Worm (Caenorhabditis elegans) whole organism, young adult: ENCODE measurements around the gene smim-14.

ENCODE experiments used
- B0035.1 ChIP-seq: sonication (generic microtip); optimal IDR thresholded peaks from 2 replicates; lab custom pipeline; 2016; ENCODE audit warnings: missing genetic modification characterization, mild to moderate bottlenecking, missing compliant biosample characterization, missing genotype, missing genetic modification reagents
- B0261.1 ChIP-seq: sonication (generic microtip); optimal IDR thresholded peaks from 2 replicates; lab custom pipeline; 2016; ENCODE audit warnings: mild to moderate bottlenecking, missing genetic modification characterization, moderate library complexity, missing compliant biosample characterization
- F10E7.11 ChIP-seq: sonication (generic microtip); optimal IDR thresholded peaks from 2 replicates; lab custom pipeline; 2017; ENCODE audit warnings: mild to moderate bottlenecking, missing genetic modification characterization, moderate library complexity, missing compliant biosample characterization
- F22D6.2 ChIP-seq: sonication (generic microtip); optimal IDR thresholded peaks from 2 replicates; lab custom pipeline; 2016; ENCODE audit warnings: mild to moderate bottlenecking, missing genetic modification characterization, missing compliant biosample characterization
- F23B12.7 ChIP-seq: sonication (generic microtip); optimal IDR thresholded peaks from 2 replicates; lab custom pipeline; 2017; ENCODE audit warnings: missing genetic modification characterization, mild to moderate bottlenecking, missing compliant biosample characterization, antibody characterized with exemption, moderate library complexity; ENCODE audit not compliant: insufficient read depth
- F52B5.7 ChIP-seq: sonication (generic microtip); optimal IDR thresholded peaks from 2 replicates; lab custom pipeline; 2016; ENCODE audit warnings: mild to moderate bottlenecking, missing genetic modification characterization, missing compliant biosample characterization
- cebp-2 ChIP-seq: fragments of 200-800 bp; sonication (Bioruptor generic); IDR thresholded peaks from 2 replicates; pipeline ENCODE4 v1.3.6; 2022; ENCODE audit warnings: missing genetic modification characterization, missing compliant biosample characterization
- fkh-3 ChIP-seq: sonication (generic microtip); optimal IDR thresholded peaks from 2 replicates; lab custom pipeline; 2016; ENCODE audit warnings: mild to moderate bottlenecking, missing genetic modification characterization, missing compliant biosample characterization
- lin-35 ChIP-seq, 3 experiments: fragments of 150-350 bp in 2 of 3; sonication (generic microtip) in 1 of 3; optimal IDR thresholded peaks; 2 replicates each; lab custom pipeline; 2014 to 2018; ENCODE audit warnings: missing biosample characterization in 3 of 3, missing genetic modification characterization in 3 of 3, missing genetic modification reagents in 3 of 3
- lin-54 ChIP-seq: fragments of 200-800 bp; sonication (Bioruptor generic); optimal IDR thresholded peaks from 2 replicates; lab custom pipeline; 2018; ENCODE audit warnings: mild to moderate bottlenecking, missing genetic modification characterization, missing compliant biosample characterization
- lsy-27 ChIP-seq: sonication (generic microtip); optimal IDR thresholded peaks from 2 replicates; lab custom pipeline; 2017; ENCODE audit warnings: missing genetic modification characterization, mild to moderate bottlenecking, missing compliant biosample characterization, antibody characterized with exemption, missing genotype, borderline replicate concordance; ENCODE audit not compliant: insufficient read depth
- madf-3 ChIP-seq: fragments of 200-800 bp; sonication (Bioruptor generic); IDR thresholded peaks from 2 replicates; pipeline ENCODE4 v1.3.6; 2022; ENCODE audit warnings: missing genetic modification reagents, missing genetic modification characterization, missing compliant biosample characterization
- madf-8 ChIP-seq: fragments of 200-800 bp; sonication (Bioruptor generic); conservative IDR thresholded peaks from 2 replicates; pipeline ENCODE4 v1.3.6; 2022; ENCODE audit warnings: missing genetic modification reagents, missing genetic modification characterization, missing compliant biosample characterization
- mcd-1 ChIP-seq: fragments of 200-800 bp; sonication (Bioruptor generic); IDR thresholded peaks from 2 replicates; pipeline ENCODE4 v1.3.6; 2022; ENCODE audit warnings: missing genetic modification reagents, missing genetic modification characterization, missing compliant biosample characterization
- mes-4 ChIP-seq: sonication (generic microtip); optimal IDR thresholded peaks from 2 replicates; lab custom pipeline; 2016; ENCODE audit warnings: missing genotype, missing genetic modification characterization, missing compliant biosample characterization
- nfyb-1 ChIP-seq: fragments of 200-800 bp; sonication (Bioruptor generic); IDR thresholded peaks from 2 replicates; pipeline ENCODE4 v1.3.6; 2022; ENCODE audit warnings: missing genetic modification reagents, missing genetic modification characterization, missing compliant biosample characterization
- pha-4 ChIP-seq: fragments of 150-350 bp; sonication (generic microtip); optimal IDR thresholded peaks from 2 replicates; lab custom pipeline; 2014; ENCODE audit warnings: missing biosample characterization, missing genetic modification reagents, missing genetic modification characterization
- repo-1 ChIP-seq: sonication (generic microtip); optimal IDR thresholded peaks from 2 replicates; lab custom pipeline; 2017; ENCODE audit warnings: mild to moderate bottlenecking, missing genetic modification characterization, missing compliant biosample characterization
- tbx-9 ChIP-seq: sonication (generic microtip); optimal IDR thresholded peaks from 2 replicates; lab custom pipeline; 2016; ENCODE audit warnings: borderline replicate concordance, missing genetic modification characterization, inconsistent platforms, missing compliant biosample characterization
- xnd-1 ChIP-seq: sonication (generic microtip); optimal IDR thresholded peaks from 2 replicates; lab custom pipeline; 2016; ENCODE audit warnings: missing genotype, missing genetic modification reagents, missing genetic modification characterization, missing compliant biosample characterization
- ztf-26 ChIP-seq: sonication (generic microtip); optimal IDR thresholded peaks from 2 replicates; lab custom pipeline; 2017; ENCODE audit warnings: missing genetic modification characterization, missing compliant biosample characterization
- ztf-28 ChIP-seq: fragments of 200-800 bp; sonication (Bioruptor generic); IDR thresholded peaks from 2 replicates; pipeline ENCODE4 v1.3.6; 2022; ENCODE audit warnings: missing genetic modification reagents, missing genetic modification characterization, missing compliant biosample characterization

smim-14 gene

ce11 chrIII:3425438-3425837, 44.1 kb downstream of the smim-14 start, which contains the start of gene metl-18:
Gene metl-18 (plus strand): TSS chrIII:3425738.
- TF ChIP-seq fkh-3 (tag; lab: Kevin White, UChicago) = no peak
- no peak for TF ChIP-seq lsy-27
- no peak for TF ChIP-seq repo-1
- TF ChIP-seq B0261.1 (tag; lab: Kevin White, UChicago) = no peak
- TF ChIP-seq xnd-1 (tag; lab: Kevin White, UChicago) = no peak
- no peak for TF ChIP-seq lin-54 (GFP tag; lab: Kevin White, UChicago)
- no peak for TF ChIP-seq B0035.1 (tag; lab: Kevin White, UChicago)
- TF ChIP-seq ztf-26 (tag; lab: Kevin White, UChicago) = no peak
- TF ChIP-seq madf-8 (GFP tag; lab: Robert Waterston, UW) = no peak
- no peak for TF ChIP-seq F23B12.7 (tag; lab: Kevin White, UChicago)
- TF ChIP-seq pha-4 (tag; lab: Kevin White, UChicago) = no peak
- TF ChIP-seq mes-4 (tag; lab: Kevin White, UChicago) = no peak
- no peak for TF ChIP-seq cebp-2 (GFP tag; lab: Robert Waterston, UW)
- no peak for TF ChIP-seq mcd-1 (GFP tag; lab: Robert Waterston, UW)
- TF ChIP-seq, all 124 proteins: peak for 0

- TF ChIP-seq ztf-28 (GFP tag; lab: Robert Waterston, UW) = no peak
- TF ChIP-seq madf-3 = no peak
- TF ChIP-seq F22D6.2 = no peak
- TF ChIP-seq tbx-9 (tag; lab: Kevin White, UChicago) = no peak
- TF ChIP-seq F52B5.7 = no peak
- TF ChIP-seq mes-4 (tag; lab: Kevin White, UChicago) = no peak
- TF ChIP-seq F10E7.11 = no peak
These were observed 45.6 kb downstream of the smim-14 start for ce11 chrIII:3423924-3424323.

DNA sequence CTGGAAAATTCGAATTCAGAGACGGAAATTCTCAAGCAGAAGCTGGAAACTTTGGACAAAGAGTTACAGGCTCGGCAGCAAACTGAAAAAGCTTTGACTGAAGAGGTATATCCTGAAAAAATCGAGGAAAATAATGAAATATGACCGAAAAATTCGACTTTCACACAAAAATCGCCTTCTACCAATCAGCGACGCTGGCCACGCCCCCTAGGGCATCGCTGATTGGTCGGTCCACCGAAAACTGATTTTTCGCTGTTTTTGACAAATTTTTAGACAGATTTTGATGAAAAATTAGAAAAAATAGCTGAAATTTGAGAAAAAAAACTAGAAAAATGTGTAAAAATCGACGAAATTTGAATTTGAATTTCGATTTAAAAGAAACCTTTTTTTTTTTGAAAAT, 50.6 kb downstream of the smim-14 start:
- TF ChIP-seq nfyb-1 (peak; percentile 80), lin-35 (GFP tag; optimal IDR thresholded peaks at IDR 0.05; lab: Kevin White, UChicago) (no peak)
